Worm (Caenorhabditis elegans) whole organism, L2 larva: ENCODE results near the gene tbc-8.

ENCODE experiments used
- R02D3.7 ChIP-seq: fragments of 150-350 bp; optimal IDR thresholded peaks from 2 replicates; lab custom pipeline; 2014; ENCODE audit warnings: missing biosample characterization, missing genetic modification characterization
- gmeb-1 ChIP-seq: fragments of 150-350 bp; optimal IDR thresholded peaks from 2 replicates; lab custom pipeline; 2014; ENCODE audit warnings: missing biosample characterization, missing genetic modification characterization

ce11 chrIII:10344762-10345161 is 20.0 kb upstream of the tbc-8 start:
- TF ChIP-seq gmeb-1 (tag; lab: Kevin White, UChicago) = no peak
- no peak for TF ChIP-seq R02D3.7
